Fruit fly (Drosophila melanogaster) whole organism, embryonic: ENCODE results near the gene Glyat.
A peak's percentile ranks its signal among the peaks of the same experiment; 100 is the strongest.

Experiments used
- Asciz ChIP-seq: fragments of 200-800 bp; sonication (Bioruptor generic); optimal IDR thresholded peaks from 2 replicates; lab custom pipeline; 2017; ENCODE audit warnings: missing biosample characterization, mild to moderate bottlenecking, missing genetic modification characterization, missing genetic modification reagents
- CG11247 ChIP-seq: fragments of 200-800 bp; sonication (Bioruptor generic); IDR thresholded peaks from 2 replicates; pipeline ENCODE4 v1.3.6; 2022; ENCODE audit warnings: missing biosample characterization, missing genetic modification characterization
- CG12219 ChIP-seq: fragments of 200-800 bp; sonication (Bioruptor generic); optimal IDR thresholded peaks from 3 replicates; lab custom pipeline; 2018; ENCODE audit warnings: missing biosample characterization, mild to moderate bottlenecking, missing genetic modification characterization
- CG12744 ChIP-seq: fragments of 200-800 bp; sonication (Bioruptor generic); optimal IDR thresholded peaks from 2 replicates; lab custom pipeline; 2016; ENCODE audit warnings: missing biosample characterization, missing genetic modification characterization
- CG12769 ChIP-seq: fragments of 200-800 bp; sonication (Bioruptor generic); optimal IDR thresholded peaks from 2 replicates; lab custom pipeline; 2019; ENCODE audit warnings: missing biosample characterization, mild to moderate bottlenecking, missing genetic modification characterization, moderate library complexity
- CG14667 ChIP-seq: fragments of 200-800 bp; sonication (Bioruptor generic); IDR thresholded peaks from 2 replicates; pipeline ENCODE4 v1.3.6; 2022; ENCODE audit warnings: missing biosample characterization, missing genetic modification characterization
- CG15073 ChIP-seq: fragments of 200-800 bp; sonication (Bioruptor generic); optimal IDR thresholded peaks from 2 replicates; lab custom pipeline; 2016; ENCODE audit warnings: missing biosample characterization, missing genetic modification characterization
- CG16813 ChIP-seq: fragments of 200-800 bp; sonication (Bioruptor generic); IDR thresholded peaks from 3 replicates; pipeline ENCODE4 v1.3.6; 2022; ENCODE audit warnings: missing biosample characterization, missing genetic modification characterization; ENCODE audit not compliant: partially characterized antibody
- CG18262 ChIP-seq: fragments of 200-800 bp; optimal IDR thresholded peaks from 3 replicates; lab custom pipeline; 2019; ENCODE audit warnings: missing biosample characterization, mild to moderate bottlenecking, missing genetic modification characterization, moderate library complexity
- CG31388 ChIP-seq: fragments of 200-800 bp; sonication (Bioruptor generic); optimal IDR thresholded peaks from 2 replicates; lab custom pipeline; 2016; ENCODE audit warnings: missing biosample characterization, missing genetic modification characterization
- CG3281 ChIP-seq: fragments of 200-800 bp; sonication (Bioruptor generic); optimal IDR thresholded peaks from 3 replicates; lab custom pipeline; 2017; ENCODE audit warnings: missing biosample characterization, mild to moderate bottlenecking, missing genetic modification characterization
- CG42726 ChIP-seq: fragments of 200-800 bp; sonication (Bioruptor generic); IDR thresholded peaks from 2 replicates; pipeline ENCODE4 v1.3.6; 2022; ENCODE audit warnings: missing biosample characterization, missing genetic modification characterization; ENCODE audit not compliant: partially characterized antibody
- CG4328 ChIP-seq: fragments of 200-800 bp; sonication (Bioruptor generic); optimal IDR thresholded peaks from 3 replicates; lab custom pipeline; 2017; ENCODE audit warnings: missing biosample characterization, missing genetic modification reagents, missing genetic modification characterization
- CG5245 ChIP-seq: fragments of 200-800 bp; sonication (Bioruptor generic); optimal IDR thresholded peaks from 3 replicates; lab custom pipeline; 2016; ENCODE audit warnings: missing biosample characterization, missing genetic modification characterization
- CG6765 ChIP-seq: fragments of 200-800 bp; sonication (Bioruptor generic); optimal IDR thresholded peaks from 3 replicates; lab custom pipeline; 2017; ENCODE audit warnings: missing biosample characterization, mild to moderate bottlenecking, missing genetic modification characterization
- CG7928 ChIP-seq: fragments of 200-800 bp; sonication (Bioruptor generic); optimal IDR thresholded peaks from 2 replicates; lab custom pipeline; 2017; ENCODE audit warnings: missing biosample characterization, mild to moderate bottlenecking, missing genetic modification characterization
- CG8359 ChIP-seq: fragments of 200-800 bp; sonication (Bioruptor generic); optimal IDR thresholded peaks from 2 replicates; lab custom pipeline; 2017; ENCODE audit warnings: missing biosample characterization, mild to moderate bottlenecking, missing genetic modification characterization, borderline replicate concordance
- CG8765 ChIP-seq: fragments of 200-800 bp; sonication (Bioruptor generic); IDR thresholded peaks from 2 replicates; pipeline ENCODE4 v1.3.6; 2022; ENCODE audit warnings: missing biosample characterization, missing genetic modification characterization
- CG9876 ChIP-seq: fragments of 200-800 bp; sonication (Bioruptor generic); optimal IDR thresholded peaks from 2 replicates; lab custom pipeline; 2016; ENCODE audit warnings: missing biosample characterization, missing genetic modification characterization
- Dad ChIP-seq: fragments of 200-800 bp; sonication (Bioruptor generic); optimal IDR thresholded peaks from 3 replicates; lab custom pipeline; 2016; ENCODE audit warnings: missing biosample characterization, missing genetic modification characterization
- Doc2 ChIP-seq: fragments of 200-800 bp; sonication (Bioruptor generic); IDR thresholded peaks from 2 replicates; pipeline ENCODE4 v1.3.6; 2022; ENCODE audit warnings: missing biosample characterization, missing genetic modification characterization
- ERR ChIP-seq: fragments of 200-800 bp; sonication (Bioruptor generic); optimal IDR thresholded peaks from 2 replicates; lab custom pipeline; 2016; ENCODE audit warnings: missing biosample characterization, missing genetic modification characterization
- Elba2 ChIP-seq: fragments of 200-800 bp; sonication (Bioruptor generic); optimal IDR thresholded peaks from 3 replicates; lab custom pipeline; 2016; ENCODE audit warnings: missing biosample characterization, missing genetic modification characterization
- HHEX ChIP-seq: fragments of 200-800 bp; sonication (Bioruptor generic); optimal IDR thresholded peaks from 3 replicates; lab custom pipeline; 2017; ENCODE audit warnings: missing biosample characterization, mild to moderate bottlenecking, missing genetic modification characterization, missing genetic modification reagents
- Max ChIP-seq: fragments of 200-800 bp; sonication (Bioruptor generic); optimal IDR thresholded peaks from 2 replicates; lab custom pipeline; 2016; ENCODE audit warnings: missing biosample characterization, mild to moderate bottlenecking, missing genetic modification characterization
- NC2β ChIP-seq: fragments of 200-800 bp; sonication (Bioruptor generic); optimal IDR thresholded peaks from 2 replicates; lab custom pipeline; 2016; ENCODE audit warnings: missing biosample characterization, missing genetic modification characterization
- Oaz ChIP-seq: fragments of 200-800 bp; sonication (Bioruptor generic); IDR thresholded peaks from 2 replicates; pipeline ENCODE4 v1.3.6; 2022; ENCODE audit warnings: missing biosample characterization, missing genetic modification characterization
- Spps ChIP-seq: fragments of 200-800 bp; sonication (Bioruptor generic); optimal IDR thresholded peaks from 2 replicates; lab custom pipeline; 2018; ENCODE audit warnings: missing biosample characterization, mild to moderate bottlenecking, missing genetic modification characterization
- Trl ChIP-seq, 3 experiments: fragments of >200 bp in 2 of 3; fragments of 200-800 bp in 1 of 3; sonication (Bioruptor generic) in 1 of 3; optimal IDR thresholded peaks; 2 replicates in 1 of 3; 3 replicates in 2 of 3; lab custom pipeline; 2016 to 2017; ENCODE audit warnings: missing biosample characterization in 1 of 3, missing genetic modification characterization in 1 of 3
- Usf ChIP-seq: fragments of 200-800 bp; sonication (Bioruptor generic); optimal IDR thresholded peaks from 2 replicates; lab custom pipeline; 2017; ENCODE audit warnings: missing genotype, missing biosample characterization, missing genetic modification characterization
- YL-1 ChIP-seq: fragments of 200-800 bp; sonication (Bioruptor generic); optimal IDR thresholded peaks from 3 replicates; lab custom pipeline; 2017; ENCODE audit warnings: missing biosample characterization, mild to moderate bottlenecking, missing genetic modification characterization
- ash1 ChIP-seq: fragments of 200-800 bp; sonication (Bioruptor generic); optimal IDR thresholded peaks from 2 replicates; lab custom pipeline; 2018; ENCODE audit warnings: missing biosample characterization, mild to moderate bottlenecking, missing genetic modification characterization
- cad ChIP-seq: fragments of >200 bp; optimal IDR thresholded peaks from 2 replicates; lab custom pipeline; 2017; ENCODE audit warnings: missing biosample characterization, missing genetic modification characterization
- disco-r ChIP-seq: fragments of 200-800 bp; sonication (Bioruptor generic); optimal IDR thresholded peaks from 2 replicates; lab custom pipeline; 2016; ENCODE audit warnings: missing biosample characterization, missing genetic modification characterization
- dmrt11E ChIP-seq: fragments of 200-800 bp; sonication (Bioruptor generic); optimal IDR thresholded peaks from 3 replicates; lab custom pipeline; 2018; ENCODE audit warnings: missing biosample characterization, mild to moderate bottlenecking, missing genetic modification characterization, moderate library complexity
- dpn ChIP-seq, 2 experiments: fragments of 200-800 bp; sonication (Bioruptor generic); optimal IDR thresholded peaks; 3 replicates each; lab custom pipeline; 2016; ENCODE audit warnings: missing biosample characterization in 2 of 2, missing genetic modification characterization in 2 of 2
- ewg ChIP-seq: fragments of 200-800 bp; sonication (Bioruptor generic); optimal IDR thresholded peaks from 3 replicates; lab custom pipeline; 2017; ENCODE audit warnings: mild to moderate bottlenecking, missing biosample characterization, missing genetic modification reagents, missing genetic modification characterization
- grau ChIP-seq: fragments of 200-800 bp; optimal IDR thresholded peaks from 3 replicates; lab custom pipeline; 2019; ENCODE audit warnings: missing biosample characterization, mild to moderate bottlenecking, missing genetic modification characterization, moderate library complexity
- her ChIP-seq: fragments of 200-800 bp; sonication (Bioruptor generic); optimal IDR thresholded peaks from 2 replicates; lab custom pipeline; 2016; ENCODE audit warnings: missing biosample characterization, missing genetic modification characterization
- lab ChIP-seq: fragments of 200-800 bp; sonication (Bioruptor generic); optimal IDR thresholded peaks from 3 replicates; lab custom pipeline; 2017; ENCODE audit warnings: missing biosample characterization, missing genetic modification characterization, mild to moderate bottlenecking, moderate library complexity, missing genetic modification reagents
- lov ChIP-seq, 2 experiments: fragments of 200-800 bp in 1 of 2; fragments of >200 bp in 1 of 2; sonication (Bioruptor generic) in 1 of 2; IDR thresholded peaks in 1 of 2; optimal IDR thresholded peaks in 1 of 2; 2 replicates in 1 of 2; 3 replicates in 1 of 2; pipeline versions ENCODE4 v1.3.6 to Lab custom; 2017 to 2022; ENCODE audit warnings: missing biosample characterization in 1 of 2, missing genetic modification characterization in 1 of 2
- nom ChIP-seq: fragments of 200-800 bp; sonication (Bioruptor generic); optimal IDR thresholded peaks from 2 replicates; lab custom pipeline; 2017; ENCODE audit warnings: missing biosample characterization, missing genetic modification characterization, mild to moderate bottlenecking, moderate library complexity, missing genetic modification reagents
- pros ChIP-seq: fragments of 200-800 bp; sonication (Bioruptor generic); optimal IDR thresholded peaks from 3 replicates; lab custom pipeline; 2019; ENCODE audit warnings: missing biosample characterization, mild to moderate bottlenecking, missing genetic modification characterization, moderate library complexity
- usp ChIP-seq: fragments of >200 bp; optimal IDR thresholded peaks from 2 replicates; lab custom pipeline; 2017; ENCODE audit warnings: missing biosample characterization, missing genetic modification characterization
- vnd ChIP-seq: fragments of 200-800 bp; sonication (Bioruptor generic); IDR thresholded peaks from 3 replicates; pipeline ENCODE4 v1.3.6; 2022; ENCODE audit warnings: missing biosample characterization, missing genetic modification characterization; ENCODE audit not compliant: partially characterized antibody
- zen ChIP-seq: fragments of 200-800 bp; sonication (Bioruptor generic); optimal IDR thresholded peaks from 3 replicates; lab custom pipeline; 2018; ENCODE audit warnings: missing biosample characterization, mild to moderate bottlenecking, missing genetic modification characterization, moderate library complexity

Gene Glyat

dm6 chr2L:8001694-8002627, 8.5 kb downstream of the Glyat start (continued):
- TF ChIP-seq CG42726 (GFP tag; lab: Robert Waterston, UW): no peak
- peak; percentile 61 for TF ChIP-seq YL-1 (GFP tag; lab: Kevin White, UChicago)
- no peak for TF ChIP-seq vnd (GFP tag; lab: Robert Waterston, UW)
- peak; percentile 64 for TF ChIP-seq Spps (tag; lab: Kevin White, UChicago)
- peak; percentile 65 for TF ChIP-seq CG9876 (GFP tag; lab: Kevin White, UChicago)
- TF ChIP-seq CG5245 (GFP tag; lab: Kevin White, UChicago): peak; percentile 75
- no peak for TF ChIP-seq ash1 (GFP tag; lab: Kevin White, UChicago)
- peak; percentile 80 for TF ChIP-seq her
- TF ChIP-seq CG11247 (GFP tag; lab: Robert Waterston, UW): peak; percentile 63; the same call in 1 of the 2 replicates
- TF ChIP-seq disco-r (GFP tag; lab: Kevin White, UChicago): peak; percentile 70
- TF ChIP-seq pros (GFP tag; lab: Kevin White, UChicago): peak; percentile 33
- peak; percentile 84 for TF ChIP-seq dmrt11E (tag; lab: Kevin White, UChicago)
- TF ChIP-seq grau (tag; lab: Kevin White, UChicago): peak; percentile 91
- TF ChIP-seq cad (GFP tag; lab: Kevin White, UChicago): no peak
- TF ChIP-seq Trl (optimal IDR thresholded peaks at IDR 0.05; lab: Kevin White, UChicago): no peak
- peak; percentile 11 for TF ChIP-seq Trl (GFP tag; optimal IDR thresholded peaks at IDR 0.05; lab: Kevin White, UChicago)
- peak; percentile 87 for TF ChIP-seq Max (GFP tag; lab: Kevin White, UChicago)
- 0 out of 2 replicates have a peak, but pooled peaks have one; percentile 20 for TF ChIP-seq Doc2
- TF ChIP-seq CG4328: peak; percentile 84
- TF ChIP-seq zen: peak; percentile 76
- TF ChIP-seq lov (optimal IDR thresholded peaks at IDR 0.05; lab: Kevin White, UChicago): no peak
- TF ChIP-seq lov (GFP tag; IDR thresholded peaks at IDR 0.05; lab: Robert Waterston, UW): 0 out of 3 replicates have a peak, but pooled peaks have one; percentile 59
- TF ChIP-seq CG16813 (GFP tag; lab: Robert Waterston, UW): no peak
- TF ChIP-seq ewg: peak; percentile 73
- peak; percentile 84 for TF ChIP-seq nom
- TF ChIP-seq CG12219 (GFP tag; lab: Kevin White, UChicago): peak; percentile 72
- peak; percentile 89 for TF ChIP-seq HHEX (GFP tag; lab: Kevin White, UChicago)
- peak; percentile 57 for TF ChIP-seq Usf (GFP tag; lab: Kevin White, UChicago)
- TF ChIP-seq CG14667: peak; percentile 68
- no peak for TF ChIP-seq CG8765
- TF ChIP-seq CG3281 (GFP tag; lab: Kevin White, UChicago): peak; percentile 91
- TF ChIP-seq Dad (GFP tag; lab: Kevin White, UChicago): peak; percentile 75
- TF ChIP-seq Elba2 (GFP tag; lab: Kevin White, UChicago): no peak
- peak; percentile 93 for TF ChIP-seq CG18262 (tag; lab: Kevin White, UChicago)
- TF ChIP-seq CG31388: peak; percentile 57
- TF ChIP-seq CG8359 (GFP tag; lab: Kevin White, UChicago): peak; percentile 68
- peak; percentile 25 for TF ChIP-seq CG7928 (GFP tag; lab: Kevin White, UChicago)
- TF ChIP-seq Asciz (GFP tag; lab: Kevin White, UChicago): peak; percentile 87
- no peak for TF ChIP-seq usp (GFP tag; lab: Kevin White, UChicago)
- peak; percentile 74 for TF ChIP-seq Oaz (GFP tag; lab: Robert Waterston, UW)
- peak; percentile 91 for TF ChIP-seq lab (GFP tag; lab: Kevin White, UChicago)
- peak; percentile 35 for TF ChIP-seq CG12769 (tag; lab: Kevin White, UChicago)
- TF ChIP-seq dpn (GFP tag; optimal IDR thresholded peaks at IDR 0.05; lab: Kevin White, UChicago): peak; percentile 84 to 85
- TF ChIP-seq NC2β: peak; percentile 80
- peak; percentile 72 for TF ChIP-seq CG12744
- no peak for TF ChIP-seq CG15073 (GFP tag; lab: Kevin White, UChicago)
- TF ChIP-seq ERR (GFP tag; lab: Kevin White, UChicago): peak; percentile 71
- TF ChIP-seq CG6765: peak; percentile 81
